Fruit fly (Drosophila melanogaster): ENCODE measurements around the gene Polr2B.

Polr2B gene

DNA sequence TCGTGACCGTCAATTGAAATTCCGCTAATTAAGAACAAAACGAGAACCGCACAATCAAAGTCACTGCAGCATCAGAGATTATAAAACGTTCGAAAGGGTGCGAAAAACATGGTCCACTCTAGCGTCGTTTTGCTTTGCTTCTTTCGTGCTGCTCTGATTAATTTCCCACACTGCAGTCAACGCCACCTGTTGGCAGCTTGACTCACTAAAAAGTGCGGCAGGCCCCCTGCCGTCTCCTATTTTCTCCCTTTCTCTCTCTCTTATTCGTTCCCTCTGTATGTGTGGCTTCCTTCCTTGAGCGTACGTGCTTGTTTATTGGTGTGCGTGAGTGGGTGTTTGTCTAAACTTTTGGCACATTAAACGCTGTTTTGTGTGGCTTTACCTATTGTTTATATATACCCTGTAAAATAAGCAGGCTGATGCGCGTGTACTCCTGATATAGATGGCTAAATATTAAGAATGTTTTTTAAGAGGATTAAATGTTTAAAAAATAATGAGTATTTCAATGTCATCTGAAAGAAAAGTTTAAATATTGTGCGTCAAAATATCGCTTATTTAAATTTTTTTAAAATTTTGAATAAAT is 27.0 kb upstream of the Polr2B start (continued):
- TF ChIP-seq B-H1 (GFP tag; IDR thresholded peaks at IDR 0.05) = no peak
- no peak for TF ChIP-seq Lpt (GFP tag; optimal IDR thresholded peaks at IDR 0.05)
- TF ChIP-seq mam (GFP tag; optimal IDR thresholded peaks at IDR 0.05) = no peak
- TF ChIP-seq Abd-B (GFP tag; optimal IDR thresholded peaks at IDR 0.05) = no peak
- no peak for TF ChIP-seq CG10147 (GFP tag; optimal IDR thresholded peaks at IDR 0.05)
- no peak for TF ChIP-seq CG4617 (GFP tag; optimal IDR thresholded peaks at IDR 0.05; ENCODE audit: borderline replicate concordance)
- no peak for TF ChIP-seq Mad (GFP tag; optimal IDR thresholded peaks at IDR 0.05)
- no peak for TF ChIP-seq bcd (GFP tag; optimal IDR thresholded peaks at IDR 0.05)
- no peak for TF ChIP-seq CG1647 (GFP tag; optimal IDR thresholded peaks at IDR 0.05)
- no peak for TF ChIP-seq gsb-n (tag; optimal IDR thresholded peaks at IDR 0.05)
- no peak for TF ChIP-seq CG17568 (GFP tag; optimal IDR thresholded peaks at IDR 0.05)
- TF ChIP-seq CG15696 (tag; optimal IDR thresholded peaks at IDR 0.05) = no peak
- no peak for TF ChIP-seq Ravus (GFP tag; IDR thresholded peaks at IDR 0.05)
- peak; percentile 8; the same call in 1 of the 2 replicates for TF ChIP-seq E2f1 (GFP tag; IDR thresholded peaks at IDR 0.05)
- TF ChIP-seq Doc3 (GFP tag; IDR thresholded peaks at IDR 0.05; ENCODE audit: partially characterized antibody) = no peak
- TF ChIP-seq CG30431 (GFP tag; optimal IDR thresholded peaks at IDR 0.05) = no peak
- peak; percentile 1 for TF ChIP-seq CG3163 (GFP tag; optimal IDR thresholded peaks at IDR 0.05)
- TF ChIP-seq esg (GFP tag; conservative IDR thresholded peaks at IDR 0.05) = no peak
- no peak for TF ChIP-seq Hand (GFP tag; optimal IDR thresholded peaks at IDR 0.05)
- no peak for TF ChIP-seq ap (GFP tag; IDR thresholded peaks at IDR 0.05)
- no peak for TF ChIP-seq chm (GFP tag; IDR thresholded peaks at IDR 0.05)
- no peak for TF ChIP-seq CG8388 (GFP tag; optimal IDR thresholded peaks at IDR 0.05)
- peak; percentile 14 for TF ChIP-seq pb (GFP tag; optimal IDR thresholded peaks at IDR 0.05)
- no peak for TF ChIP-seq pita (GFP tag; optimal IDR thresholded peaks at IDR 0.05)
- TF ChIP-seq CG1233 (GFP tag; optimal IDR thresholded peaks at IDR 0.05) = no peak
- TF ChIP-seq CG7928 (GFP tag; optimal IDR thresholded peaks at IDR 0.05) = no peak
- TF ChIP-seq kay (GFP tag; optimal IDR thresholded peaks at IDR 0.05) = no peak
- TF ChIP-seq fd102C (GFP tag; optimal IDR thresholded peaks at IDR 0.05) = no peak
- TF ChIP-seq Pdp1 (GFP tag; optimal IDR thresholded peaks at IDR 0.05) = no peak
- no peak for TF ChIP-seq CG7963 (GFP tag; IDR thresholded peaks at IDR 0.05; ENCODE audit: partially characterized antibody)
- no peak for TF ChIP-seq CG14965 (GFP tag; optimal IDR thresholded peaks at IDR 0.05; ENCODE audit: borderline replicate concordance)
- no peak for TF ChIP-seq Fer2 (tag; optimal IDR thresholded peaks at IDR 0.05)
- TF ChIP-seq CG43689 (GFP tag; IDR thresholded peaks at IDR 0.05) = no peak
- TF ChIP-seq NC2β (GFP tag; optimal IDR thresholded peaks at IDR 0.05) = no peak
- TF ChIP-seq nmo (GFP tag; optimal IDR thresholded peaks at IDR 0.05) = no peak
- no peak for TF ChIP-seq Aef1 (GFP tag; IDR thresholded peaks at IDR 0.05)
- no peak for TF ChIP-seq grn (GFP tag; optimal IDR thresholded peaks at IDR 0.05)
- TF ChIP-seq CG3065 (GFP tag; optimal IDR thresholded peaks at IDR 0.05) = no peak
- no peak for TF ChIP-seq trh (GFP tag; optimal IDR thresholded peaks at IDR 0.05)
- peak; percentile 14 for TF ChIP-seq CG12391 (tag; optimal IDR thresholded peaks at IDR 0.05)
- no peak for TF ChIP-seq HLHmδ (GFP tag; optimal IDR thresholded peaks at IDR 0.05)
- no peak for TF ChIP-seq Eip74EF (GFP tag; optimal IDR thresholded peaks at IDR 0.05)
- no peak for TF ChIP-seq gt (GFP tag; IDR thresholded peaks at IDR 0.05)
- TF ChIP-seq Oaz (GFP tag; IDR thresholded peaks at IDR 0.05) = no peak
- peak; percentile 25 for TF ChIP-seq HmgD (GFP tag; optimal IDR thresholded peaks at IDR 0.05)
- TF ChIP-seq tna (GFP tag; IDR thresholded peaks at IDR 0.05; ENCODE audit: partially characterized antibody) = no peak
- no peak for TF ChIP-seq org-1 (GFP tag; optimal IDR thresholded peaks at IDR 0.05)
- no peak for TF ChIP-seq CG13296 (GFP tag; optimal IDR thresholded peaks at IDR 0.05)
- TF ChIP-seq dmrt99B (tag; optimal IDR thresholded peaks at IDR 0.05) = peak; percentile 29
- TF ChIP-seq Dfd (GFP tag; optimal IDR thresholded peaks at IDR 0.05) = no peak

Measured in whole organism, embryonic.